Worm (Caenorhabditis elegans) whole organism, L1 larva: ENCODE results near the gene F17E9.16.

Experiments
- aha-1 ChIP-seq: fragments of 150-350 bp; optimal IDR thresholded peaks from 2 replicates; lab custom pipeline; 2014; ENCODE audit warnings: missing biosample characterization, missing genetic modification characterization
- ceh-90 ChIP-seq: sonication (generic microtip); optimal IDR thresholded peaks from 2 replicates; lab custom pipeline; 2016; ENCODE audit warnings: missing genetic modification characterization, missing compliant biosample characterization
- mep-1 ChIP-seq: fragments of 150-350 bp; optimal IDR thresholded peaks from 2 replicates; lab custom pipeline; 2014; ENCODE audit warnings: missing biosample characterization, missing genetic modification characterization
- nhr-11 ChIP-seq: fragments of 150-350 bp; optimal IDR thresholded peaks from 2 replicates; lab custom pipeline; 2014; ENCODE audit warnings: missing biosample characterization, missing genetic modification characterization
- nhr-76 ChIP-seq: sonication (generic microtip); optimal IDR thresholded peaks from 2 replicates; lab custom pipeline; 2017; ENCODE audit warnings: missing biosample characterization, missing genetic modification characterization
- rnt-1 ChIP-seq: sonication (generic microtip); optimal IDR thresholded peaks from 2 replicates; lab custom pipeline; 2016; ENCODE audit warnings: mild to moderate bottlenecking, missing genetic modification characterization, moderate library complexity, missing compliant biosample characterization
- ztf-4 ChIP-seq: fragments of 150-350 bp; optimal IDR thresholded peaks from 2 replicates; lab custom pipeline; 2014; ENCODE audit warnings: missing biosample characterization, missing genetic modification characterization

DNA sequence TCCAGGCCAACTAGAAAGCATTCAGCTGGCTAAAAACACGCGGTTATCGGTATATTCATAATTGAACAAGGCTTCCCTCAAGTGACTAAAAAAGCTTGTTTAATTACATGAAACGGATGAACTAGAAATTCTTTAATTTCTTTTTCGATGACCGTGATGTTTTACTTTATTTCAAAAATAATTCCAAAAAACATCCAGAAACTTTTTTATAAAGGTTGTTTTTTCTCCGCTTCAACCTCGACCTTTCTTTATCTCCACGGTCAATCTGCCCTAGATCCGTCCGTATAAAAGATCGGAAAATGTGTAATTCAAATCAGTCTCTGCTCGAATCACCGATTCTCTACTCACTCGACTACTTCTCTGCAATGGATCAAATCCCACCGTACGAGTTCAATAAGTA lies 6.6 kb upstream of the F17E9.16 start, which contains the start of gene F17E9.5:
- TF ChIP-seq ceh-90 (tag; lab: Kevin White, UChicago) (no peak), nhr-76 (no peak), aha-1 (tag; lab: Kevin White, UChicago) (no peak), nhr-11 (tag; lab: Kevin White, UChicago) (no peak), ztf-4 (tag; lab: Kevin White, UChicago) (no peak), rnt-1 (tag; lab: Kevin White, UChicago) (no peak), mep-1 (no peak)
